Fruit fly (Drosophila melanogaster) whole organism, prepupa: ENCODE measurements around the gene NetA.

Experiments
- Blimp-1 ChIP-seq: fragments of 200-800 bp; sonication (Bioruptor generic); optimal IDR thresholded peaks from 3 replicates; lab custom pipeline; 2017; ENCODE audit warnings: missing biosample characterization, missing genetic modification characterization, mild to moderate bottlenecking, moderate library complexity, missing genetic modification reagents
- CG16779 ChIP-seq: fragments of 200-800 bp; sonication (Bioruptor generic); optimal IDR thresholded peaks from 3 replicates; lab custom pipeline; 2017; ENCODE audit warnings: missing biosample characterization, mild to moderate bottlenecking, missing genetic modification characterization
- CG3032 ChIP-seq: fragments of 200-800 bp; optimal IDR thresholded peaks from 2 replicates; lab custom pipeline; 2019; ENCODE audit warnings: missing biosample characterization, mild to moderate bottlenecking, missing genetic modification characterization, moderate library complexity
- CG7368 ChIP-seq: fragments of 200-800 bp; sonication (Bioruptor generic); optimal IDR thresholded peaks from 3 replicates; lab custom pipeline; 2016; ENCODE audit warnings: missing biosample characterization, missing genetic modification characterization
- CG8632 ChIP-seq: fragments of 200-800 bp; sonication (Bioruptor generic); optimal IDR thresholded peaks from 3 replicates; lab custom pipeline; 2016; ENCODE audit warnings: missing biosample characterization, missing genetic modification characterization
- topi ChIP-seq: fragments of 200-800 bp; sonication (Bioruptor generic); optimal IDR thresholded peaks from 3 replicates; lab custom pipeline; 2016; ENCODE audit warnings: missing biosample characterization, missing genetic modification characterization

dm6 chrX:14598706-14599105 lies 55.0 kb downstream of the NetA start:
- no peak for TF ChIP-seq CG3032 (tag; lab: Kevin White, UChicago)
- TF ChIP-seq Blimp-1 (GFP tag; lab: Kevin White, UChicago): no peak
- TF ChIP-seq CG16779 (tag; lab: Kevin White, UChicago): no peak
- TF ChIP-seq CG8632 (GFP tag; lab: Kevin White, UChicago): no peak
- TF ChIP-seq topi (GFP tag; lab: Kevin White, UChicago): no peak
- TF ChIP-seq CG7368 (GFP tag; lab: Kevin White, UChicago): no peak
